Fruit fly (Drosophila melanogaster): ENCODE measurements around the gene CheA87a.

Gene CheA87a

DNA sequence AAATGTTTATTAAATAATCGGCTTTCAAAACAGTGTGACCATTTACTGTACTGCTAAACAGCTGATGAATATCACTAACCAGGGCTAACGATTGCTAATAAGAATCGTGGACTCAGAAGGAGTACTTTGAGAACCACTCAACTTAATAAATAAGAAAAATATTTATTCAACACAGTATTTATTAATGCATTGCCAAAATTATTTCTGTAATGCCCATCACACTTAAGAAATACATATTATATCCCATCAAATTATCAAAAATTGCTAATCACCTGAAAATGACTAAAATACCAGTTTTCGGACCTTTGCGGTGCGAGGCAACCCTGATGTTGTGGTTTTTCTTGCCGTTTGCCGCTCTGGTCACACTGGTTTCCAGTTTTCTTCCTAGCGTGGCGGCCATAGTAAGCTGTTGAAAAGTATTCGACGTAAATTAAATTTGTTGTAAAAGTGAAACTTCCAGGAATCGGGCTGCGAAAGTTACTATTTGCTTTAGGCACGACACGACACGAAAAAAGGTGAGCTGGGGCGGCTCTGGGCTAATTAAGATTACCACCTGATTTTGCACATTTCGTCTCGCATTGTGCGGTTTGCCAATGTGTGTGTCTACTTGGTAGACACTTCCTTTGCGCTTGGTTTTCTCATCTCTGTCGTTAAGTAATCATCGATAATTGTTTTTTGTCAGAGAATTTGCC lies 12.4 kb downstream of the CheA87a start, which contains the start of the genes mRpS21 and Droj2 (continued):
- TF ChIP-seq Meics (GFP tag; optimal IDR thresholded peaks at IDR 0.05) (peak; percentile 29), YL-1 (GFP tag; optimal IDR thresholded peaks at IDR 0.05) (peak; percentile 3), phol (tag; optimal IDR thresholded peaks at IDR 0.05) (peak; percentile 84), bab2 (GFP tag; optimal IDR thresholded peaks at IDR 0.05) (no peak), ewg (GFP tag; optimal IDR thresholded peaks at IDR 0.05) (peak; percentile 26), Ets97D (GFP tag; optimal IDR thresholded peaks at IDR 0.05) (peak; percentile 82), CG17361 (GFP tag; IDR thresholded peaks at IDR 0.05) (peak; percentile 77), CG2120 (GFP tag; optimal IDR thresholded peaks at IDR 0.05) (peak; percentile 83), HmgZ (tag; optimal IDR thresholded peaks at IDR 0.05) (peak; percentile 66), lilli (GFP tag; optimal IDR thresholded peaks at IDR 0.05) (peak; percentile 77), CG12744 (GFP tag; optimal IDR thresholded peaks at IDR 0.05) (peak; percentile 9), CG33213 (GFP tag; optimal IDR thresholded peaks at IDR 0.05) (peak; percentile 28), Antp (GFP tag; optimal IDR thresholded peaks at IDR 0.05) (peak; percentile 26), CG10543 (GFP tag; optimal IDR thresholded peaks at IDR 0.05) (peak; percentile 81), CG32767 (GFP tag; IDR thresholded peaks at IDR 0.05) (no peak), MTF-1 (GFP tag; optimal IDR thresholded peaks at IDR 0.05; ENCODE audit: borderline replicate concordance) (no peak), shn (GFP tag; optimal IDR thresholded peaks at IDR 0.05) (no peak), Atf6 (GFP tag; IDR thresholded peaks at IDR 0.05) (peak; percentile 46; the same call in 1 of the 2 replicates), Dfd (GFP tag; optimal IDR thresholded peaks at IDR 0.05) (no peak), sens (GFP tag) (peak; percentile 92), gsb-n (tag; optimal IDR thresholded peaks at IDR 0.05) (no peak), MESR4 (GFP tag; optimal IDR thresholded peaks at IDR 0.05) (peak; percentile 74), trem (tag; optimal IDR thresholded peaks at IDR 0.05) (peak; percentile 62), scrt (GFP tag; optimal IDR thresholded peaks at IDR 0.05) (peak; percentile 39), NfI (GFP tag; optimal IDR thresholded peaks at IDR 0.05) (peak; percentile 30), Lpt (GFP tag; optimal IDR thresholded peaks at IDR 0.05) (no peak), CG9932 (GFP tag; IDR thresholded peaks at IDR 0.05) (peak; percentile 77), CG8388 (GFP tag; optimal IDR thresholded peaks at IDR 0.05) (peak; percentile 39), CG13775 (GFP tag; optimal IDR thresholded peaks at IDR 0.05) (peak; percentile 56), wek (GFP tag; optimal IDR thresholded peaks at IDR 0.05) (peak; percentile 0), kni (GFP tag; optimal IDR thresholded peaks at IDR 0.05) (peak; percentile 47), fd3F (GFP tag; optimal IDR thresholded peaks at IDR 0.05) (peak; percentile 48), Max (GFP tag; optimal IDR thresholded peaks at IDR 0.05) (peak; percentile 25), chif (GFP tag; optimal IDR thresholded peaks at IDR 0.05) (peak in 1 of 2 experiments; percentile 24), CG12155 (GFP tag; optimal IDR thresholded peaks at IDR 0.05) (peak; percentile 33), toy (GFP tag; IDR thresholded peaks at IDR 0.05) (no peak), CG10209 (GFP tag; optimal IDR thresholded peaks at IDR 0.05) (peak; percentile 22), sima (GFP tag; optimal IDR thresholded peaks at IDR 0.05) (no peak), Chrac-16 (GFP tag; optimal IDR thresholded peaks at IDR 0.05) (peak; percentile 65), bcd (GFP tag; optimal IDR thresholded peaks at IDR 0.05) (peak; percentile 57), CG3838 (GFP tag; optimal IDR thresholded peaks at IDR 0.05) (peak; percentile 8), CG4328 (GFP tag; optimal IDR thresholded peaks at IDR 0.05) (peak; percentile 21), croc (GFP tag; conservative IDR thresholded peaks at IDR 0.05) (peak; percentile 17; the same call in 1 of the 3 replicates), CG18619 (GFP tag; optimal IDR thresholded peaks at IDR 0.05) (peak; percentile 15), CG11504 (tag; optimal IDR thresholded peaks at IDR 0.05) (peak; percentile 74), CG30403 (GFP tag; optimal IDR thresholded peaks at IDR 0.05) (peak; percentile 70), Stat92E (GFP tag; optimal IDR thresholded peaks at IDR 0.05) (peak in 1 of 3 experiments; percentile 63), CG7556 (GFP tag; optimal IDR thresholded peaks at IDR 0.05) (peak; percentile 22), CG7271 (tag; optimal IDR thresholded peaks at IDR 0.05) (no peak)

Data from whole organism, embryonic.